Worm (Caenorhabditis elegans) whole organism, L4 larva: ENCODE results near the gene C18D11.7.
A peak's percentile ranks its signal among the peaks of the same experiment; 100 is the strongest.
"Not testable (repeated sequence)": the region's sequence is repeated elsewhere in the genome, so short reads cannot be mapped to it uniquely, and the experiment has no call there.

ENCODE experiments used
- F10B5.3 ChIP-seq: sonication (generic microtip); optimal IDR thresholded peaks from 2 replicates; lab custom pipeline; 2016; ENCODE audit warnings: mild to moderate bottlenecking, missing genetic modification characterization, missing compliant biosample characterization
- F37D6.2 ChIP-seq: sonication (generic microtip); optimal IDR thresholded peaks from 2 replicates; lab custom pipeline; 2016; ENCODE audit warnings: mild to moderate bottlenecking, missing genetic modification characterization, missing compliant biosample characterization
- T26A8.4 ChIP-seq: fragments of 200-800 bp; sonication (Bioruptor generic); IDR thresholded peaks from 2 replicates; pipeline ENCODE4 v1.3.6; 2022; ENCODE audit warnings: missing genetic modification characterization, missing compliant biosample characterization
- Y105C5A.15 ChIP-seq: fragments of 200-800 bp; sonication (Bioruptor generic); IDR thresholded peaks from 2 replicates; pipeline ENCODE4 v1.3.6; 2022; ENCODE audit warnings: missing genetic modification characterization, missing compliant biosample characterization
- Y48G9A.11 ChIP-seq: fragments of 200-800 bp; sonication (Bioruptor generic); IDR thresholded peaks from 2 replicates; pipeline ENCODE4 v1.3.6; 2022; ENCODE audit warnings: missing genetic modification reagents, missing genetic modification characterization, missing compliant biosample characterization
- Y5F2A.4 ChIP-seq: fragments of 200-800 bp; sonication (Bioruptor generic); optimal IDR thresholded peaks from 2 replicates; lab custom pipeline; 2018; ENCODE audit warnings: mild to moderate bottlenecking, missing genetic modification characterization, missing compliant biosample characterization
- ZK337.2 ChIP-seq: fragments of 200-800 bp; sonication (Bioruptor generic); IDR thresholded peaks from 2 replicates; pipeline ENCODE4 v1.3.6; 2022; ENCODE audit warnings: missing genetic modification reagents, missing genetic modification characterization, missing compliant biosample characterization
- ZK546.5 ChIP-seq, 2 experiments: sonication (generic microtip); optimal IDR thresholded peaks; 2 replicates each; lab custom pipeline; 2017; ENCODE audit warnings: missing biosample characterization in 2 of 2, missing genetic modification characterization in 2 of 2
- arid-1 ChIP-seq: fragments of 200-800 bp; sonication (Bioruptor generic); conservative IDR thresholded peaks from 2 replicates; pipeline ENCODE4 v1.3.6; 2022; ENCODE audit warnings: missing genetic modification reagents, missing genetic modification characterization, missing compliant biosample characterization
- ceh-20 ChIP-seq: fragments of 200-800 bp; sonication (Bioruptor generic); IDR thresholded peaks from 2 replicates; pipeline ENCODE4 v1.3.6; 2022; ENCODE audit warnings: missing genetic modification reagents, missing genetic modification characterization, missing compliant biosample characterization
- ceh-28 ChIP-seq: fragments of 150-350 bp; optimal IDR thresholded peaks from 2 replicates; lab custom pipeline; 2014; ENCODE audit warnings: missing biosample characterization, missing genetic modification reagents, missing genetic modification characterization
- ceh-32 ChIP-seq: sonication (generic microtip); optimal IDR thresholded peaks from 2 replicates; lab custom pipeline; 2016; ENCODE audit warnings: mild to moderate bottlenecking, missing genetic modification characterization, missing compliant biosample characterization; ENCODE audit not compliant: poor library complexity
- ceh-44 ChIP-seq: fragments of 200-800 bp; sonication (Bioruptor generic); IDR thresholded peaks from 2 replicates; pipeline ENCODE4 v1.3.6; 2022; ENCODE audit warnings: missing genetic modification reagents, missing genetic modification characterization, missing compliant biosample characterization
- ceh-62 ChIP-seq: sonication (generic microtip); optimal IDR thresholded peaks from 2 replicates; lab custom pipeline; 2017; ENCODE audit warnings: missing biosample characterization, missing genetic modification characterization
- ctbp-1 ChIP-seq: fragments of 200-800 bp; sonication (Bioruptor generic); IDR thresholded peaks from 2 replicates; pipeline ENCODE4 v1.3.6; 2022; ENCODE audit warnings: missing genetic modification reagents, missing genetic modification characterization, missing compliant biosample characterization
- daf-16 ChIP-seq, 3 experiments: sonication (generic microtip); optimal IDR thresholded peaks; 2 replicates each; lab custom pipeline; 2016 to 2017; ENCODE audit warnings: missing genetic modification characterization in 3 of 3, missing genetic modification reagents in 3 of 3, mild to moderate bottlenecking in 2 of 3, missing compliant biosample characterization in 2 of 3, missing biosample characterization in 1 of 3, moderate library complexity in 1 of 3
- daf-8 ChIP-seq: fragments of 200-800 bp; sonication (Bioruptor generic); IDR thresholded peaks from 2 replicates; pipeline ENCODE4 v1.3.6; 2022; ENCODE audit warnings: missing genetic modification characterization, missing compliant biosample characterization
- dmd-8 ChIP-seq: fragments of 200-800 bp; sonication (Bioruptor generic); IDR thresholded peaks from 2 replicates; pipeline ENCODE4 v1.3.6; 2022; ENCODE audit warnings: missing genetic modification characterization, missing compliant biosample characterization
- dpl-1 ChIP-seq: fragments of 150-350 bp; optimal IDR thresholded peaks from 2 replicates; lab custom pipeline; 2014; ENCODE audit warnings: missing biosample characterization, missing genetic modification reagents, missing genetic modification characterization
- duxl-1 ChIP-seq: sonication (generic microtip); optimal IDR thresholded peaks from 2 replicates; lab custom pipeline; 2016; ENCODE audit warnings: mild to moderate bottlenecking, missing genetic modification characterization, moderate library complexity, missing compliant biosample characterization; ENCODE audit not compliant: poor library complexity
- egl-43 ChIP-seq: fragments of 200-800 bp; sonication (Bioruptor generic); IDR thresholded peaks from 2 replicates; pipeline ENCODE4 v1.3.6; 2022; ENCODE audit warnings: missing genetic modification reagents, missing genetic modification characterization, missing compliant biosample characterization
- fos-1 ChIP-seq: fragments of 150-350 bp; optimal IDR thresholded peaks from 2 replicates; lab custom pipeline; 2014; ENCODE audit warnings: missing biosample characterization, missing genetic modification characterization
- hif-1 ChIP-seq, 2 experiments: sonication (generic microtip); optimal IDR thresholded peaks; 2 replicates each; lab custom pipeline; 2016 to 2017; ENCODE audit warnings: missing compliant biosample characterization in 2 of 2, missing genetic modification characterization in 2 of 2, missing genetic modification reagents in 2 of 2, missing genotype in 2 of 2, mild to moderate bottlenecking in 1 of 2
- hlh-11 ChIP-seq: fragments of 200-800 bp; sonication (Bioruptor generic); optimal IDR thresholded peaks from 2 replicates; lab custom pipeline; 2018; ENCODE audit warnings: mild to moderate bottlenecking, missing genetic modification characterization, missing compliant biosample characterization
- lin-29 ChIP-seq: fragments of 200-800 bp; sonication (Bioruptor generic); IDR thresholded peaks from 2 replicates; pipeline ENCODE4 v1.3.6; 2022; ENCODE audit warnings: missing genetic modification reagents, missing genetic modification characterization, missing compliant biosample characterization
- lin-38 ChIP-seq: fragments of 200-800 bp; sonication (Bioruptor generic); IDR thresholded peaks from 2 replicates; pipeline ENCODE4 v1.3.6; 2022; ENCODE audit warnings: missing genetic modification reagents, missing genetic modification characterization, missing compliant biosample characterization
- mdl-1 ChIP-seq, 2 experiments: fragments of 150-350 bp in 1 of 2; sonication (generic microtip) in 1 of 2; optimal IDR thresholded peaks; 2 replicates each; lab custom pipeline; 2014 to 2017; ENCODE audit warnings: missing biosample characterization in 2 of 2, missing genetic modification characterization in 2 of 2
- mep-1 ChIP-seq: fragments of 150-350 bp; sonication (generic microtip); optimal IDR thresholded peaks from 3 replicates; lab custom pipeline; 2014; ENCODE audit warnings: missing biosample characterization, missing genetic modification characterization
- mxl-2 ChIP-seq: fragments of 200-800 bp; sonication (Bioruptor generic); conservative IDR thresholded peaks from 2 replicates; pipeline ENCODE4 v1.3.6; 2022; ENCODE audit warnings: missing genetic modification reagents, missing genetic modification characterization, missing compliant biosample characterization
- nhr-102 ChIP-seq: sonication (generic microtip); optimal IDR thresholded peaks from 2 replicates; lab custom pipeline; 2016; ENCODE audit warnings: mild to moderate bottlenecking, missing genetic modification characterization, moderate library complexity, missing compliant biosample characterization
- nhr-111 ChIP-seq: fragments of 200-800 bp; sonication (Bioruptor generic); optimal IDR thresholded peaks from 2 replicates; lab custom pipeline; 2018; ENCODE audit warnings: mild to moderate bottlenecking, missing genetic modification characterization, missing compliant biosample characterization
- nhr-28 ChIP-seq: fragments of 150-350 bp; optimal IDR thresholded peaks from 2 replicates; lab custom pipeline; 2014; ENCODE audit warnings: missing biosample characterization, missing genetic modification characterization
- nhr-41 ChIP-seq: fragments of 200-800 bp; sonication (Bioruptor generic); IDR thresholded peaks from 2 replicates; pipeline ENCODE4 v1.3.6; 2022; ENCODE audit warnings: missing genetic modification reagents, missing genetic modification characterization, missing compliant biosample characterization
- nhr-48 ChIP-seq: sonication (generic microtip); optimal IDR thresholded peaks from 2 replicates; lab custom pipeline; 2016; ENCODE audit warnings: mild to moderate bottlenecking, missing genetic modification characterization, missing compliant biosample characterization
- nhr-77 ChIP-seq: fragments of 150-350 bp; optimal IDR thresholded peaks from 2 replicates; lab custom pipeline; 2014; ENCODE audit warnings: missing biosample characterization, missing genetic modification characterization
- pha-4 ChIP-seq, 2 experiments: fragments of 150-350 bp in 1 of 2; fragments of 200-800 bp in 1 of 2; sonication (Bioruptor generic) in 1 of 2; IDR thresholded peaks in 1 of 2; optimal IDR thresholded peaks in 1 of 2; 2 replicates each; pipeline versions ENCODE4 v1.3.6 to Lab custom; 2014 to 2022; ENCODE audit warnings: missing genetic modification characterization in 2 of 2, missing genetic modification reagents in 2 of 2, missing biosample characterization in 1 of 2, missing compliant biosample characterization in 1 of 2
- rbr-2 ChIP-seq: sonication (generic microtip); optimal IDR thresholded peaks from 2 replicates; lab custom pipeline; 2016; ENCODE audit warnings: missing genotype, missing genetic modification characterization, missing compliant biosample characterization
- saeg-2 ChIP-seq: fragments of 200-800 bp; sonication (Bioruptor generic); IDR thresholded peaks from 2 replicates; pipeline ENCODE4 v1.3.6; 2022; ENCODE audit warnings: missing genetic modification reagents, missing genetic modification characterization, missing compliant biosample characterization
- set-16 ChIP-seq: fragments of 200-800 bp; sonication (Bioruptor generic); IDR thresholded peaks from 2 replicates; pipeline ENCODE4 v1.3.6; 2022; ENCODE audit warnings: missing genetic modification reagents, missing genetic modification characterization, missing compliant biosample characterization
- snpc-1.2 ChIP-seq: fragments of 200-800 bp; sonication (Bioruptor generic); IDR thresholded peaks from 2 replicates; pipeline ENCODE4 v1.3.6; 2022; ENCODE audit warnings: missing genetic modification reagents, missing genetic modification characterization, missing compliant biosample characterization
- spr-1 ChIP-seq: sonication (generic microtip); optimal IDR thresholded peaks from 2 replicates; lab custom pipeline; 2016; ENCODE audit warnings: mild to moderate bottlenecking, missing genetic modification characterization, missing compliant biosample characterization
- spr-3 ChIP-seq: fragments of 200-800 bp; sonication (Bioruptor generic); optimal IDR thresholded peaks from 2 replicates; lab custom pipeline; 2018; ENCODE audit warnings: mild to moderate bottlenecking, missing genetic modification characterization, missing compliant biosample characterization
- tra-1 ChIP-seq: fragments of 200-800 bp; sonication (Bioruptor generic); IDR thresholded peaks from 2 replicates; pipeline ENCODE4 v1.3.6; 2022; ENCODE audit warnings: missing genetic modification reagents, missing genetic modification characterization, missing compliant biosample characterization
- unc-130 ChIP-seq: sonication (generic microtip); optimal IDR thresholded peaks from 2 replicates; lab custom pipeline; 2016; ENCODE audit warnings: missing genetic modification reagents, missing genetic modification characterization, missing compliant biosample characterization
- unc-39 ChIP-seq: sonication (generic microtip); optimal IDR thresholded peaks from 2 replicates; lab custom pipeline; 2017; ENCODE audit warnings: missing biosample characterization, missing genetic modification characterization
- zfp-2 ChIP-seq: sonication (generic microtip); optimal IDR thresholded peaks from 2 replicates; lab custom pipeline; 2016; ENCODE audit warnings: mild to moderate bottlenecking, missing genetic modification characterization, missing compliant biosample characterization
- zfp-3 ChIP-seq: fragments of 200-800 bp; sonication (Bioruptor generic); conservative IDR thresholded peaks from 2 replicates; pipeline ENCODE4 v1.3.6; 2022; ENCODE audit warnings: missing genetic modification reagents, missing genetic modification characterization, missing compliant biosample characterization
- zip-11 ChIP-seq: fragments of 200-800 bp; sonication (Bioruptor generic); IDR thresholded peaks from 2 replicates; pipeline ENCODE4 v1.3.6; 2022; ENCODE audit warnings: missing genetic modification characterization, missing compliant biosample characterization

C18D11.7 gene

DNA sequence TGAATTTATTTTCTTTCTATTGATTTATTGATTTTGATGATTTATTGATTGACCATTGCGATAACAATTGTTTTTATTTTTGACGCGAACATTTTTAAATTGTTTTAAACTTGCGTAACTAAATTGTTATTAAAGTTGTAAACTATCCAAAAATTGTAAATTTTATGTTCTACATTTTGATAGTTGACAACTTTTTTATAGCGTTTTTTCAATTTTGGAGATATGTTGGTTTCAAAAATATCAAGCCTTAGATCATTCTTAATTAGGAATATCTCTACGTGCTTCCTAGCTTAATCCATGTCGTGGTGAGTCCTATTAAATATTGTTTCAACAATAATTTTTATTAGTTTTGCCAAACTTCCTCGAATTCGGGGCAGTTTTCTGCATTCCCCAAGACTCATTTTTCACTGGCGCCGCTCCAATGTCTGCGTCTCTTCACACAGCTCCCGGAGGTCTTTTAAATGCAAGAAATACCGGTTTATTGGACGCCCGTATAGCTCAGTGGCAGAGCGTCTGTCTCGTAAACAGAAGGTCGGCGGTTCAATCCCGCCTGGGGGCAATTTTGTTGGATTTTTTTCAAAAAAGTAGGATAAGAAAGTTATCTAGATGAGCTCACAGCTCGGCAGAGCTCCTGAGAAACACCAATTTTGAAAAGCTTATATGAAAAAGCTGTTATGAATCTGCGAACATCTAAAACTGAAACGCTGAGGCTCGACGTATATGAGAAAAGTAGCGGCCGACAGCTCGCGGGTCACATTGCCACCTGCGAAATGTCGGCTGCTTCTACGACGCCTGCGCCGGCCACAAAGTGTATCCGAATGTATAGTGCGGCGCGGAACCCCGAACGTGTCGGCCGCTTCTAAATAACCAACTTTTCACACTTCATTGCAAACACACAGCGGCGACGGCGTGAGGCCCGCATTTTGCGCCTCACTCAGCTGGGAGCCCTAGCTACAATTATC lies 14.0 kb downstream of the C18D11.7 start, which contains the start of gene C24H11.2 (continued):
- TF ChIP-seq dpl-1 (GFP tag; lab: Kevin White, UChicago) (peak; percentile 23), F37D6.2 (tag; lab: Kevin White, UChicago) (peak; percentile 61), hif-1 (tag; optimal IDR thresholded peaks at IDR 0.05; lab: Kevin White, UChicago) (peak in 1 of 2 experiments; percentile 34), arid-1 (peak; percentile 74), nhr-48 (tag; lab: Kevin White, UChicago) (peak; percentile 17), rbr-2 (peak; percentile 68), Y48G9A.11 (peak; percentile 47; the same call in 1 of the 2 replicates), zip-11 (peak; percentile 50; the same call in 1 of the 2 replicates), Y105C5A.15 (GFP tag; lab: Robert Waterston, UW) (peak; percentile 73), mxl-2 (GFP tag; lab: Robert Waterston, UW) (peak; percentile 75), set-16 (peak; percentile 53), saeg-2 (GFP tag; lab: Robert Waterston, UW) (peak; percentile 76; the same call in 1 of the 2 replicates), snpc-1.2 (GFP tag; lab: Robert Waterston, UW) (peak; percentile 79), hlh-11 (tag; lab: Kevin White, UChicago) (peak; percentile 45), unc-130 (peak; percentile 1), F10B5.3 (peak; percentile 44), daf-16 (GFP tag; optimal IDR thresholded peaks at IDR 0.05; lab: Kevin White, UChicago) (peak; percentile 59 to 85), daf-16 (tag; optimal IDR thresholded peaks at IDR 0.05; lab: Kevin White, UChicago) (peak; percentile 75), ZK337.2 (GFP tag; lab: Robert Waterston, UW) (peak; percentile 79), ctbp-1 (GFP tag; lab: Robert Waterston, UW) (peak; percentile 80), nhr-111 (GFP tag; lab: Kevin White, UChicago) (peak; percentile 69), nhr-41 (GFP tag; lab: Robert Waterston, UW) (peak; percentile 80), spr-3 (GFP tag; lab: Kevin White, UChicago) (peak; percentile 56), pha-4 (GFP tag; IDR thresholded peaks at IDR 0.05; lab: Robert Waterston, UW) (peak; percentile 91), ceh-20 (GFP tag; lab: Robert Waterston, UW) (peak; percentile 62; the same call in 1 of the 2 replicates), T26A8.4 (GFP tag; lab: Robert Waterston, UW) (peak; percentile 87), tra-1 (GFP tag; lab: Robert Waterston, UW) (peak; percentile 91), spr-1 (tag; lab: Kevin White, UChicago) (peak; percentile 54), nhr-77 (tag; lab: Kevin White, UChicago) (peak; percentile 18), egl-43 (peak; percentile 95), lin-38 (peak; percentile 83), duxl-1 (peak; percentile 86), nhr-102 (tag; lab: Kevin White, UChicago) (peak; percentile 59)
- TF ChIP-seq pha-4 (tag; optimal IDR thresholded peaks at IDR 0.05; lab: Kevin White, UChicago), result not testable (repeated sequence)

DNA sequence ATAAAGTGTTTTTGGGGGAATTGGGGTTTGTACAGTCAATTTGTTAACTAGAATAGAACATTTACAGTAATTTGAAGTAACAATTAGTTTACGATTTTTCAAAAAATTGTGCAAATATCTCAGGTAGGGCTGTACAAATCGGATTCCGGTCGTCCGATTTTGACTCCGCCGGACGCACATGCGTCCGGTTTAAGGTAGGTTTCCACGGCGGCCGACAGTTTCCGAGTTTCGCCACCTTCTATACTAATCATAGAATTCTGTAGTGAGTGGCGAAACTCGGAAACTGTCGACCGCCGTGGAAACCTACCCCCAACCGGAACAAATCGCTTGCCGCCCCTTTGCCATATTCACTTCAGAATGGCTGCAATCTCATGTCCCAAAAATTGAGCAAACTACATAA lies 17.1 kb downstream of the C18D11.7 start:
- TF ChIP-seq ceh-28 (no peak), lin-29 (no peak), ceh-44 (GFP tag; lab: Robert Waterston, UW) (no peak), unc-39 (no peak), fos-1 (tag; lab: Kevin White, UChicago) (no peak), zfp-2 (tag; lab: Kevin White, UChicago) (no peak), Y5F2A.4 (GFP tag; lab: Kevin White, UChicago) (no peak), mdl-1 (tag; optimal IDR thresholded peaks at IDR 0.05; lab: Kevin White, UChicago) (no peak), ceh-32 (no peak), zfp-3 (GFP tag; lab: Robert Waterston, UW) (no peak), ceh-62 (tag; lab: Kevin White, UChicago) (no peak), hlh-11 (tag; lab: Kevin White, UChicago) (no peak), nhr-28 (tag; lab: Kevin White, UChicago) (no peak), ZK546.5 (tag; optimal IDR thresholded peaks at IDR 0.05; lab: Kevin White, UChicago) (no peak), mep-1 (tag; lab: Kevin White, UChicago) (no peak), dmd-8 (no peak), daf-8 (GFP tag; lab: Robert Waterston, UW) (no peak)
